Fruit fly (Drosophila melanogaster) whole organism, embryonic: ENCODE data around the gene ddbt.

Experiments used
- Bteb2 ChIP-seq: fragments of 200-800 bp; sonication (Bioruptor generic); optimal IDR thresholded peaks from 2 replicates; lab custom pipeline; 2016; ENCODE audit warnings: missing biosample characterization, missing genetic modification characterization
- CG10147 ChIP-seq: fragments of 200-800 bp; sonication (Bioruptor generic); optimal IDR thresholded peaks from 2 replicates; lab custom pipeline; 2019; ENCODE audit warnings: missing biosample characterization, mild to moderate bottlenecking, missing genetic modification characterization, moderate library complexity
- CG10979 ChIP-seq: fragments of 200-800 bp; sonication (Bioruptor generic); optimal IDR thresholded peaks from 2 replicates; lab custom pipeline; 2018; ENCODE audit warnings: missing biosample characterization, mild to moderate bottlenecking, missing genetic modification characterization, moderate library complexity
- CG11456 ChIP-seq: fragments of 200-800 bp; sonication (Bioruptor generic); IDR thresholded peaks from 3 replicates; pipeline ENCODE4 v1.3.6; 2022; ENCODE audit warnings: missing biosample characterization, missing genetic modification characterization
- CG12659 ChIP-seq: fragments of 200-800 bp; sonication (Bioruptor generic); optimal IDR thresholded peaks from 3 replicates; lab custom pipeline; 2017; ENCODE audit warnings: mild to moderate bottlenecking, missing biosample characterization, missing genetic modification reagents, missing genetic modification characterization
- CG17912 ChIP-seq: fragments of 200-800 bp; sonication (Bioruptor generic); optimal IDR thresholded peaks from 2 replicates; lab custom pipeline; 2018; ENCODE audit warnings: missing biosample characterization, mild to moderate bottlenecking, missing genetic modification characterization
- CG18619 ChIP-seq: fragments of 200-800 bp; sonication (Bioruptor generic); optimal IDR thresholded peaks from 3 replicates; lab custom pipeline; 2017; ENCODE audit warnings: missing biosample characterization, mild to moderate bottlenecking, missing genetic modification characterization
- CG31365 ChIP-seq: fragments of 200-800 bp; sonication (Bioruptor generic); optimal IDR thresholded peaks from 2 replicates; lab custom pipeline; 2018; ENCODE audit warnings: missing biosample characterization, mild to moderate bottlenecking, missing genetic modification characterization
- CG31388 ChIP-seq: fragments of 200-800 bp; sonication (Bioruptor generic); optimal IDR thresholded peaks from 2 replicates; lab custom pipeline; 2016; ENCODE audit warnings: missing biosample characterization, missing genetic modification characterization
- CG3838 ChIP-seq: fragments of 200-800 bp; sonication (Bioruptor generic); optimal IDR thresholded peaks from 3 replicates; lab custom pipeline; 2016; ENCODE audit warnings: missing biosample characterization, missing genetic modification characterization
- CG4730 ChIP-seq: fragments of 200-800 bp; sonication (Bioruptor generic); IDR thresholded peaks from 2 replicates; pipeline ENCODE4 v1.3.6; 2022; ENCODE audit warnings: missing biosample characterization, missing genetic modification characterization
- CG4820 ChIP-seq: fragments of 200-800 bp; sonication (Bioruptor generic); optimal IDR thresholded peaks from 3 replicates; lab custom pipeline; 2016; ENCODE audit warnings: missing biosample characterization, missing genetic modification characterization
- CG6254 ChIP-seq: fragments of 200-800 bp; sonication (Bioruptor generic); optimal IDR thresholded peaks from 3 replicates; lab custom pipeline; 2017; ENCODE audit warnings: mild to moderate bottlenecking, missing biosample characterization, missing genetic modification reagents, missing genetic modification characterization
- CG6689 ChIP-seq: fragments of 200-800 bp; sonication (Bioruptor generic); IDR thresholded peaks from 2 replicates; pipeline ENCODE4 v1.3.6; 2022; ENCODE audit warnings: missing biosample characterization, missing genetic modification characterization
- CG6813 ChIP-seq: fragments of 200-800 bp; sonication (Bioruptor generic); optimal IDR thresholded peaks from 2 replicates; lab custom pipeline; 2017; ENCODE audit warnings: missing biosample characterization, missing genetic modification characterization, mild to moderate bottlenecking, moderate library complexity, missing genetic modification reagents
- CG8089 ChIP-seq: fragments of 200-800 bp; sonication (Bioruptor generic); optimal IDR thresholded peaks from 3 replicates; lab custom pipeline; 2016; ENCODE audit warnings: missing biosample characterization, missing genetic modification characterization
- CG8281 ChIP-seq: fragments of 200-800 bp; sonication (Bioruptor generic); optimal IDR thresholded peaks from 2 replicates; lab custom pipeline; 2018; ENCODE audit warnings: missing biosample characterization, mild to moderate bottlenecking, missing genetic modification characterization, moderate library complexity
- CG8388 ChIP-seq: fragments of 200-800 bp; sonication (Bioruptor generic); optimal IDR thresholded peaks from 2 replicates; lab custom pipeline; 2019; ENCODE audit warnings: missing biosample characterization, mild to moderate bottlenecking, missing genetic modification characterization, moderate library complexity
- CG9727 ChIP-seq: fragments of 200-800 bp; sonication (Bioruptor generic); optimal IDR thresholded peaks from 3 replicates; lab custom pipeline; 2017; ENCODE audit warnings: missing biosample characterization, mild to moderate bottlenecking, missing genetic modification characterization
- CG9876 ChIP-seq: fragments of 200-800 bp; sonication (Bioruptor generic); optimal IDR thresholded peaks from 2 replicates; lab custom pipeline; 2016; ENCODE audit warnings: missing biosample characterization, missing genetic modification characterization
- Dad ChIP-seq: fragments of 200-800 bp; sonication (Bioruptor generic); optimal IDR thresholded peaks from 3 replicates; lab custom pipeline; 2016; ENCODE audit warnings: missing biosample characterization, missing genetic modification characterization
- Dref ChIP-seq: fragments of 200-800 bp; sonication (Bioruptor generic); IDR thresholded peaks from 2 replicates; pipeline ENCODE4 v1.3.6; 2022; ENCODE audit warnings: missing biosample characterization, missing genetic modification characterization
- Fer2 ChIP-seq: fragments of 200-800 bp; sonication (Bioruptor generic); optimal IDR thresholded peaks from 2 replicates; lab custom pipeline; 2018; ENCODE audit warnings: missing biosample characterization, mild to moderate bottlenecking, missing genetic modification characterization, moderate library complexity
- HLH4C ChIP-seq: fragments of 200-800 bp; sonication (Bioruptor generic); IDR thresholded peaks from 3 replicates; pipeline ENCODE4 v1.3.6; 2022; ENCODE audit warnings: missing biosample characterization, missing genetic modification characterization; ENCODE audit not compliant: partially characterized antibody
- HmgZ ChIP-seq: fragments of 200-800 bp; sonication (Bioruptor generic); optimal IDR thresholded peaks from 2 replicates; lab custom pipeline; 2018; ENCODE audit warnings: missing biosample characterization, mild to moderate bottlenecking, missing genetic modification characterization
- Hmx ChIP-seq: fragments of 200-800 bp; sonication (Bioruptor generic); optimal IDR thresholded peaks from 2 replicates; lab custom pipeline; 2016; ENCODE audit warnings: missing biosample characterization, missing genetic modification characterization
- Ptx1 ChIP-seq: fragments of 200-800 bp; sonication (Bioruptor generic); IDR thresholded peaks from 2 replicates; pipeline ENCODE4 v1.3.6; 2022; ENCODE audit warnings: missing biosample characterization, missing genetic modification characterization
- Six4 ChIP-seq: fragments of 200-800 bp; sonication (Bioruptor generic); optimal IDR thresholded peaks from 2 replicates; lab custom pipeline; 2016; ENCODE audit warnings: missing biosample characterization, missing genetic modification characterization
- Sry-δ ChIP-seq: fragments of 200-800 bp; sonication (Bioruptor generic); optimal IDR thresholded peaks from 2 replicates; lab custom pipeline; 2016; ENCODE audit warnings: missing biosample characterization, missing genetic modification characterization
- Ssrp ChIP-seq: fragments of 200-800 bp; sonication (Bioruptor generic); optimal IDR thresholded peaks from 2 replicates; lab custom pipeline; 2018; ENCODE audit warnings: missing biosample characterization, mild to moderate bottlenecking, missing genetic modification characterization, moderate library complexity
- ac ChIP-seq: fragments of 200-800 bp; sonication (Bioruptor generic); optimal IDR thresholded peaks from 3 replicates; lab custom pipeline; 2017; ENCODE audit warnings: missing biosample characterization, mild to moderate bottlenecking, missing genetic modification characterization
- amos ChIP-seq: fragments of 200-800 bp; sonication (Bioruptor generic); IDR thresholded peaks from 2 replicates; pipeline ENCODE4 v1.3.6; 2022; ENCODE audit warnings: missing biosample characterization, missing genetic modification characterization; ENCODE audit not compliant: partially characterized antibody
- cas ChIP-seq: fragments of 200-800 bp; sonication (Bioruptor generic); IDR thresholded peaks from 2 replicates; pipeline ENCODE4 v1.3.6; 2022; ENCODE audit warnings: missing biosample characterization, missing genetic modification characterization
- dimm ChIP-seq: fragments of 200-800 bp; sonication (Bioruptor generic); IDR thresholded peaks from 2 replicates; pipeline ENCODE4 v1.3.6; 2022; ENCODE audit warnings: missing biosample characterization, missing genetic modification characterization
- dmrt11E ChIP-seq: fragments of 200-800 bp; sonication (Bioruptor generic); optimal IDR thresholded peaks from 3 replicates; lab custom pipeline; 2018; ENCODE audit warnings: missing biosample characterization, mild to moderate bottlenecking, missing genetic modification characterization, moderate library complexity
- esg ChIP-seq: fragments of 200-800 bp; sonication (Bioruptor generic); conservative IDR thresholded peaks from 2 replicates; pipeline ENCODE4 v1.3.6; 2022; ENCODE audit warnings: missing biosample characterization, missing genetic modification characterization
- ham ChIP-seq: fragments of 200-800 bp; sonication (Bioruptor generic); IDR thresholded peaks from 2 replicates; pipeline ENCODE4 v1.3.6; 2022; ENCODE audit warnings: missing biosample characterization, missing genetic modification characterization
- hbn ChIP-seq: fragments of 200-800 bp; sonication (Bioruptor generic); IDR thresholded peaks from 2 replicates; pipeline ENCODE4 v1.3.6; 2022; ENCODE audit warnings: missing biosample characterization, missing genetic modification characterization; ENCODE audit not compliant: partially characterized antibody
- hth ChIP-seq: fragments of >200 bp; optimal IDR thresholded peaks from 2 replicates; lab custom pipeline; 2017; ENCODE audit warnings: inconsistent platforms
- jigr1 ChIP-seq: fragments of 200-800 bp; sonication (Bioruptor generic); IDR thresholded peaks from 3 replicates; pipeline ENCODE4 v1.3.6; 2022; ENCODE audit warnings: missing biosample characterization, missing genetic modification characterization
- lab ChIP-seq: fragments of 200-800 bp; sonication (Bioruptor generic); optimal IDR thresholded peaks from 3 replicates; lab custom pipeline; 2017; ENCODE audit warnings: missing biosample characterization, missing genetic modification characterization, mild to moderate bottlenecking, moderate library complexity, missing genetic modification reagents
- nerfin-1 ChIP-seq: fragments of 200-800 bp; sonication (Bioruptor generic); optimal IDR thresholded peaks from 3 replicates; lab custom pipeline; 2019; ENCODE audit warnings: missing biosample characterization, mild to moderate bottlenecking, missing genetic modification characterization, moderate library complexity
- repo ChIP-seq: fragments of 200-800 bp; sonication (Bioruptor generic); optimal IDR thresholded peaks from 2 replicates; lab custom pipeline; 2016; ENCODE audit warnings: missing biosample characterization, missing genetic modification characterization
- slou ChIP-seq: fragments of 200-800 bp; sonication (Bioruptor generic); optimal IDR thresholded peaks from 3 replicates; lab custom pipeline; 2016; ENCODE audit warnings: missing biosample characterization, missing genetic modification characterization
- sob ChIP-seq: fragments of 200-800 bp; sonication (Bioruptor generic); IDR thresholded peaks from 2 replicates; pipeline ENCODE4 v1.3.6; 2022; ENCODE audit warnings: missing biosample characterization, missing genetic modification characterization
- sr ChIP-seq: fragments of 200-800 bp; sonication (Bioruptor generic); IDR thresholded peaks from 3 replicates; pipeline ENCODE4 v1.3.6; 2022; ENCODE audit warnings: missing biosample characterization, missing genetic modification characterization
- sug ChIP-seq: fragments of 200-800 bp; optimal IDR thresholded peaks from 2 replicates; lab custom pipeline; 2019; ENCODE audit warnings: missing biosample characterization, mild to moderate bottlenecking, missing genetic modification characterization, moderate library complexity
- tap ChIP-seq: fragments of 200-800 bp; optimal IDR thresholded peaks from 3 replicates; lab custom pipeline; 2019; ENCODE audit warnings: missing biosample characterization, mild to moderate bottlenecking, missing genetic modification characterization, moderate library complexity
- z ChIP-seq: fragments of 200-800 bp; sonication (Bioruptor generic); IDR thresholded peaks from 3 replicates; pipeline ENCODE4 v1.3.6; 2022; ENCODE audit warnings: missing biosample characterization, missing genetic modification characterization
- zen2 ChIP-seq: fragments of 200-800 bp; sonication (Bioruptor generic); IDR thresholded peaks from 3 replicates; pipeline ENCODE4 v1.3.6; 2022; ENCODE audit warnings: missing biosample characterization, missing genetic modification characterization; ENCODE audit not compliant: partially characterized antibody

Gene ddbt

dm6 chr3L:270760-271500, 46.0 kb upstream of the ddbt start, which contains the start of gene miple2 (continued):
- TF ChIP-seq CG8281 (tag; lab: Kevin White, UChicago) (peak; percentile 15), CG31365 (peak; percentile 27), CG6254 (GFP tag; lab: Kevin White, UChicago) (peak; percentile 55), sug (tag; lab: Kevin White, UChicago) (peak; percentile 37), z (GFP tag; lab: Robert Waterston, UW) (peak; percentile 98), CG3838 (GFP tag; lab: Kevin White, UChicago) (no peak), CG9876 (GFP tag; lab: Kevin White, UChicago) (no peak), CG17912 (GFP tag; lab: Kevin White, UChicago) (peak; percentile 55), lab (GFP tag; lab: Kevin White, UChicago) (peak; percentile 63), slou (no peak), CG9727 (peak; percentile 69), esg (GFP tag; lab: Robert Waterston, UW) (no peak), cas (GFP tag; lab: Robert Waterston, UW) (no peak), dimm (GFP tag; lab: Robert Waterston, UW) (no peak), Sry-δ (GFP tag; lab: Kevin White, UChicago) (no peak), sob (GFP tag; lab: Robert Waterston, UW) (peak; percentile 5; the same call in 1 of the 2 replicates), sr (no peak), nerfin-1 (peak; percentile 55), Dref (no peak), Hmx (GFP tag; lab: Kevin White, UChicago) (peak; percentile 28), CG11456 (GFP tag; lab: Robert Waterston, UW) (no peak), Six4 (peak; percentile 48), ham (GFP tag; lab: Robert Waterston, UW) (no peak), repo (GFP tag; lab: Kevin White, UChicago) (no peak), CG31388 (GFP tag; lab: Kevin White, UChicago) (no peak), Bteb2 (peak; percentile 38), hth (no peak), jigr1 (GFP tag; lab: Robert Waterston, UW) (no peak), Fer2 (no peak), CG10147 (GFP tag; lab: Kevin White, UChicago) (no peak), Ptx1 (GFP tag; lab: Robert Waterston, UW) (0 out of 2 replicates have a peak, but pooled peaks have one; percentile 9), CG8089 (GFP tag; lab: Kevin White, UChicago) (peak; percentile 43), CG6689 (GFP tag; lab: Robert Waterston, UW) (no peak), CG4820 (GFP tag; lab: Kevin White, UChicago) (peak; percentile 38), CG4730 (GFP tag; lab: Robert Waterston, UW) (no peak), dmrt11E (tag; lab: Kevin White, UChicago) (peak; percentile 31), CG18619 (peak; percentile 42), CG10979 (tag; lab: Kevin White, UChicago) (peak; percentile 58), zen2 (GFP tag; lab: Robert Waterston, UW) (no peak), hbn (no peak), ac (GFP tag; lab: Kevin White, UChicago) (peak; percentile 40), CG6813 (peak; percentile 65), Dad (GFP tag; lab: Kevin White, UChicago) (no peak), Ssrp (tag; lab: Kevin White, UChicago) (peak; percentile 35), CG12659 (GFP tag; lab: Kevin White, UChicago) (peak; percentile 52), amos (no peak; the same call in 1 of the 2 replicates), HmgZ (tag; lab: Kevin White, UChicago) (no peak), HLH4C (GFP tag; lab: Robert Waterston, UW) (no peak), CG8388 (GFP tag; lab: Kevin White, UChicago) (peak; percentile 32), tap (tag; lab: Kevin White, UChicago) (peak; percentile 1)
